Worm (Caenorhabditis elegans) whole organism, L3 larva: ENCODE measurements around the gene elmd-1.

Experiments
- R02D3.7 ChIP-seq: fragments of 150-350 bp; optimal IDR thresholded peaks from 2 replicates; lab custom pipeline; 2014; ENCODE audit warnings: missing biosample characterization, missing genetic modification characterization
- ZK546.5 ChIP-seq: sonication (generic microtip); optimal IDR thresholded peaks from 2 replicates; lab custom pipeline; 2017; ENCODE audit warnings: missing biosample characterization, missing genetic modification characterization
- aly-2 ChIP-seq: fragments of 150-350 bp; optimal IDR thresholded peaks from 2 replicates; lab custom pipeline; 2014; ENCODE audit warnings: missing biosample characterization, missing genetic modification characterization
- ama-1 ChIP-seq: fragments of 150-350 bp; optimal IDR thresholded peaks from 2 replicates; lab custom pipeline; 2018
- ceh-16 ChIP-seq: sonication (generic microtip); optimal IDR thresholded peaks from 2 replicates; lab custom pipeline; 2017; ENCODE audit warnings: missing biosample characterization, missing genetic modification characterization
- ceh-82 ChIP-seq: fragments of 150-350 bp; optimal IDR thresholded peaks from 2 replicates; lab custom pipeline; 2014; ENCODE audit warnings: missing biosample characterization, missing genetic modification characterization
- ceh-9 ChIP-seq: sonication (generic microtip); optimal IDR thresholded peaks from 2 replicates; lab custom pipeline; 2018; ENCODE audit warnings: missing biosample characterization, missing genetic modification characterization
- daf-12 ChIP-seq: fragments of 150-350 bp; optimal IDR thresholded peaks from 2 replicates; lab custom pipeline; 2014; ENCODE audit warnings: missing biosample characterization, missing genetic modification reagents, missing genetic modification characterization
- elt-1 ChIP-seq: fragments of 150-350 bp; optimal IDR thresholded peaks from 2 replicates; lab custom pipeline; 2014; ENCODE audit warnings: missing biosample characterization, missing genetic modification characterization
- elt-2 ChIP-seq: sonication (generic microtip); optimal IDR thresholded peaks from 2 replicates; lab custom pipeline; 2016; ENCODE audit warnings: missing genetic modification reagents, mild to moderate bottlenecking, missing genetic modification characterization, missing compliant biosample characterization
- eor-1 ChIP-seq, 2 experiments: fragments of 150-350 bp; optimal IDR thresholded peaks; 2 replicates each; lab custom pipeline; 2014 to 2018; ENCODE audit warnings: missing biosample characterization in 2 of 2, missing genetic modification characterization in 2 of 2
- fkh-10 ChIP-seq: sonication (generic microtip); optimal IDR thresholded peaks from 2 replicates; lab custom pipeline; 2017; ENCODE audit warnings: missing biosample characterization, missing genetic modification reagents, missing genetic modification characterization
- fkh-2 ChIP-seq: fragments of 150-350 bp; optimal IDR thresholded peaks from 2 replicates; lab custom pipeline; 2014; ENCODE audit warnings: missing biosample characterization, missing genetic modification reagents, missing genetic modification characterization
- hmg-11 ChIP-seq: sonication (generic microtip); optimal IDR thresholded peaks from 2 replicates; lab custom pipeline; 2016; ENCODE audit warnings: missing genetic modification characterization, missing compliant biosample characterization
- lin-15B ChIP-seq: fragments of 150-350 bp; optimal IDR thresholded peaks from 2 replicates; lab custom pipeline; 2014; ENCODE audit warnings: missing biosample characterization, missing genetic modification characterization
- lin-39 ChIP-seq: fragments of 150-350 bp; optimal IDR thresholded peaks from 2 replicates; lab custom pipeline; 2018; ENCODE audit warnings: missing biosample characterization, missing genetic modification reagents, missing genetic modification characterization
- lsy-12 ChIP-seq: sonication (generic microtip); optimal IDR thresholded peaks from 2 replicates; lab custom pipeline; 2016; ENCODE audit warnings: mild to moderate bottlenecking, missing genetic modification characterization, missing compliant biosample characterization
- mml-1 ChIP-seq: fragments of 150-350 bp; sonication (generic microtip); optimal IDR thresholded peaks from 3 replicates; lab custom pipeline; 2014; ENCODE audit warnings: missing biosample characterization, missing genetic modification characterization
- nfya-1 ChIP-seq: sonication (generic microtip); optimal IDR thresholded peaks from 2 replicates; lab custom pipeline; 2017; ENCODE audit warnings: missing genetic modification characterization, mild to moderate bottlenecking, missing compliant biosample characterization, antibody characterized with exemption, moderate library complexity; ENCODE audit not compliant: insufficient read depth
- nhr-12 ChIP-seq: fragments of 150-350 bp; optimal IDR thresholded peaks from 2 replicates; lab custom pipeline; 2014; ENCODE audit warnings: missing biosample characterization, missing genetic modification characterization
- nhr-23 ChIP-seq: fragments of 150-350 bp; optimal IDR thresholded peaks from 2 replicates; lab custom pipeline; 2014; ENCODE audit warnings: missing biosample characterization, missing genetic modification reagents, missing genetic modification characterization
- nhr-25 ChIP-seq: sonication (generic microtip); optimal IDR thresholded peaks from 2 replicates; lab custom pipeline; 2017; ENCODE audit warnings: missing biosample characterization, missing genetic modification characterization
- nhr-28 ChIP-seq: fragments of 150-350 bp; optimal IDR thresholded peaks from 2 replicates; lab custom pipeline; 2014; ENCODE audit warnings: missing biosample characterization, missing genetic modification characterization
- nhr-43 ChIP-seq: sonication (generic microtip); optimal IDR thresholded peaks from 2 replicates; lab custom pipeline; 2016; ENCODE audit warnings: mild to moderate bottlenecking, missing genetic modification characterization, missing compliant biosample characterization; ENCODE audit not compliant: poor library complexity, severe bottlenecking
- nhr-76 ChIP-seq: fragments of 150-350 bp; sonication (generic microtip); optimal IDR thresholded peaks from 5 replicates; lab custom pipeline; 2014; ENCODE audit warnings: missing biosample characterization, missing genetic modification characterization
- nhr-77 ChIP-seq: fragments of 150-350 bp; optimal IDR thresholded peaks from 2 replicates; lab custom pipeline; 2014; ENCODE audit warnings: missing biosample characterization, missing genetic modification characterization
- pha-4 ChIP-seq: fragments of 150-350 bp; optimal IDR thresholded peaks from 2 replicates; lab custom pipeline; 2014; ENCODE audit warnings: missing biosample characterization, missing genetic modification reagents, missing genetic modification characterization
- pqm-1 ChIP-seq: fragments of 150-350 bp; optimal IDR thresholded peaks from 2 replicates; lab custom pipeline; 2017; ENCODE audit warnings: missing biosample characterization, missing genetic modification characterization, inconsistent platforms
- snpc-4 ChIP-seq: fragments of 150-350 bp; optimal IDR thresholded peaks from 2 replicates; lab custom pipeline; 2014; ENCODE audit warnings: missing biosample characterization, missing genetic modification characterization
- tbx-2 ChIP-seq: sonication (generic microtip); optimal IDR thresholded peaks from 2 replicates; lab custom pipeline; 2016; ENCODE audit warnings: mild to moderate bottlenecking, missing genetic modification characterization, missing compliant biosample characterization
- ztf-11 ChIP-seq: fragments of 150-350 bp; optimal IDR thresholded peaks from 2 replicates; lab custom pipeline; 2014; ENCODE audit warnings: missing biosample characterization, missing genetic modification characterization
- ztf-4 ChIP-seq: fragments of 150-350 bp; optimal IDR thresholded peaks from 2 replicates; lab custom pipeline; 2014; ENCODE audit warnings: missing biosample characterization, missing genetic modification characterization

Gene elmd-1

DNA sequence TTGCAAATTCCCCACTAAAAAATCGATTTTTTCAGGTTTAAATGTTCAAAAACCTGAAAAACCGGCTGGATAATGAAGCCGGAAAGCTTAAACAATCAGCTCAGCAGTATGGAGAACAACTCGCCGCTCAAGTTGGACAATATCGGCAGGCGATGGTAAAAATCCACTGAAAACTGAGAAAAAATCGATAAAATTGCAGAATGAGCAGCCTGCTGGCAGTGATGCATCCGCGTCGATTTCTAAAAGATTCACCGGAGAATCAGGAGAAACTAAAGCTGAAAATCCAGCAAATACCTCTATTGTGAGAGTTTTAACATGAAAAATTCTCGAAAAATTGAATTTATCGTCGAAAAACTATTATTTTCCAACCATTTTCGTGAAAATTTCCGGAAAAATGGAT, 15.8 kb downstream of the elmd-1 start, which contains the start of gene golg-4:
TSS of gene golg-4 (plus strand) at position 34 of the 400 bp plus-strand sequence.
- TF ChIP-seq ama-1 (peak; percentile 54), ceh-82 (tag; lab: Kevin White, UChicago) (no peak), mml-1 (tag; lab: Kevin White, UChicago) (no peak)

DNA sequence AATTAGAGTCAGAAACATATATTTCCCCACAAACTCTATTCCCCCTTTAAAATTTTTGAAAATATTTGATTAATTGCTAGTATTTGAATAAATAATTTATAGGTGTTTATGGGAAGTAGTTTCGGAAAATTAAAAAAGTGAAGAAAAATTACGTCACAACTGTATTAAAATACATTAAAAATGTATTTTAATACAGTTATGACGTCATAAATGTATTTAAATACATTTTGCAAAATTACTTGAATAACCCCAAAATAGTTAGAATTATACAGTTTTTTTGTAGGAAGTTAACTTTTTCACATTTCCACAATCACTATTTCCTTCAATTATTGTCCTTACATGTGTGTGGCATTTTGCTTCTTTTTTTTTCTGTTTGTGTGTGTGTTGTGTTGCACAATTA, 23.7 kb downstream of the elmd-1 start:
- no peak for TF ChIP-seq aly-2 (tag; lab: Kevin White, UChicago)
- TF ChIP-seq elt-1 = no peak
- TF ChIP-seq elt-2 (tag; lab: Kevin White, UChicago) = no peak
- TF ChIP-seq nhr-76 (tag; lab: Kevin White, UChicago) = no peak
- TF ChIP-seq nhr-77 = no peak
- TF ChIP-seq nhr-12 = no peak
- no peak for TF ChIP-seq pqm-1 (tag; lab: Kevin White, UChicago)
- TF ChIP-seq nhr-23 (tag; lab: Kevin White, UChicago) = no peak
- no peak for TF ChIP-seq pha-4 (tag; lab: Kevin White, UChicago)
- TF ChIP-seq R02D3.7 (tag; lab: Kevin White, UChicago) = no peak
- TF ChIP-seq daf-12 = no peak
- TF ChIP-seq snpc-4 (tag; lab: Kevin White, UChicago) = no peak
- no peak for TF ChIP-seq hmg-11 (tag; lab: Kevin White, UChicago)
- TF ChIP-seq, all 47 proteins: peak for 0

ce11 chrIII:3414412-3414811, 24.7 kb downstream of the elmd-1 start:
- TF ChIP-seq nhr-12 (no peak), ZK546.5 (tag; lab: Kevin White, UChicago) (no peak), nhr-25 (tag; lab: Kevin White, UChicago) (no peak), R02D3.7 (tag; lab: Kevin White, UChicago) (no peak), ama-1 (no peak), hmg-11 (tag; lab: Kevin White, UChicago) (no peak), nhr-43 (tag; lab: Kevin White, UChicago) (no peak), aly-2 (tag; lab: Kevin White, UChicago) (no peak)

- TF ChIP-seq nfya-1 (tag; lab: Kevin White, UChicago) (peak; percentile 87), ztf-11 (tag; lab: Kevin White, UChicago) (no peak)
Measured at ce11 chrIII:3417453-3417852, 27.7 kb downstream of the elmd-1 start.

DNA sequence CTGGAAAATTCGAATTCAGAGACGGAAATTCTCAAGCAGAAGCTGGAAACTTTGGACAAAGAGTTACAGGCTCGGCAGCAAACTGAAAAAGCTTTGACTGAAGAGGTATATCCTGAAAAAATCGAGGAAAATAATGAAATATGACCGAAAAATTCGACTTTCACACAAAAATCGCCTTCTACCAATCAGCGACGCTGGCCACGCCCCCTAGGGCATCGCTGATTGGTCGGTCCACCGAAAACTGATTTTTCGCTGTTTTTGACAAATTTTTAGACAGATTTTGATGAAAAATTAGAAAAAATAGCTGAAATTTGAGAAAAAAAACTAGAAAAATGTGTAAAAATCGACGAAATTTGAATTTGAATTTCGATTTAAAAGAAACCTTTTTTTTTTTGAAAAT, 29.2 kb downstream of the elmd-1 start:
- TF ChIP-seq nhr-43 (tag; lab: Kevin White, UChicago) (no peak), R02D3.7 (tag; lab: Kevin White, UChicago) (no peak), nfya-1 (tag; lab: Kevin White, UChicago) (peak; percentile 97)
- TF ChIP-seq, all 47 proteins: peak for 1

DNA sequence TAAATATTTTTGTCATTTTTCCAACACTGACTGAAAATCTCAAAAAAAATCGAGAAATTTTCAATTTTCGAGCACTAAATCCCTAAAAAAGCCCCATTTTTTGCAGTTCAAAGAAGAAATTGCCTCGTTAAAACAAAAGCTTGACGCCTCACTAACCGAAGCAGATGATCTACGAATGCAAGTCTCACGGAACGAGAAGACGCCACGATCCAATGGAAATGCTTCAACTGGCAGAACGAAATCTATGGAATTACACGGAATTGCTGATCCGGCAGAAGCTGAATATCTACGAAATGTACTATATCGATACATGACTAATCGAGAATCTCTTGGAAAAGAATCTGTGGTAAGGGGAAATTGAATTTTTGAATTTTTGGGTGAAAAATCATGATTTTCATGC, 34.2 kb downstream of the elmd-1 start:
- TF ChIP-seq ceh-9 (no peak), ceh-16 (tag; lab: Kevin White, UChicago) (no peak), tbx-2 (tag; lab: Kevin White, UChicago) (no peak), fkh-10 (no peak), lsy-12 (tag; lab: Kevin White, UChicago) (no peak), ceh-82 (tag; lab: Kevin White, UChicago) (no peak), pqm-1 (tag; lab: Kevin White, UChicago) (no peak), ZK546.5 (tag; lab: Kevin White, UChicago) (no peak), snpc-4 (tag; lab: Kevin White, UChicago) (no peak), eor-1 (tag; optimal IDR thresholded peaks at IDR 0.05; lab: Kevin White, UChicago) (no peak), nhr-76 (tag; lab: Kevin White, UChicago) (no peak), nhr-43 (tag; lab: Kevin White, UChicago) (no peak), lin-15B (no peak), lin-39 (tag; lab: Kevin White, UChicago) (no peak), ztf-4 (tag; lab: Kevin White, UChicago) (no peak), fkh-2 (tag; lab: Kevin White, UChicago) (no peak), nhr-77 (no peak), nhr-28 (tag; lab: Kevin White, UChicago) (no peak), nhr-23 (tag; lab: Kevin White, UChicago) (no peak), elt-1 (no peak)
